Worm (Caenorhabditis elegans) whole organism, L4 larva: ENCODE measurements around the gene ugt-17.

ENCODE experiments used
- aly-2 ChIP-seq: sonication (generic microtip); optimal IDR thresholded peaks from 2 replicates; lab custom pipeline; 2018; ENCODE audit warnings: missing biosample characterization, missing genetic modification characterization
- egl-27 ChIP-seq: sonication (generic microtip); optimal IDR thresholded peaks from 3 replicates; lab custom pipeline; 2017; ENCODE audit warnings: missing biosample characterization, missing genetic modification reagents, missing genetic modification characterization
- egl-43 ChIP-seq: fragments of 200-800 bp; sonication (Bioruptor generic); IDR thresholded peaks from 2 replicates; pipeline ENCODE4 v1.3.6; 2022; ENCODE audit warnings: missing genetic modification reagents, missing genetic modification characterization, missing compliant biosample characterization
- fos-1 ChIP-seq: fragments of 150-350 bp; optimal IDR thresholded peaks from 2 replicates; lab custom pipeline; 2014; ENCODE audit warnings: missing biosample characterization, missing genetic modification characterization
- jun-1 ChIP-seq: fragments of 150-350 bp; optimal IDR thresholded peaks from 2 replicates; lab custom pipeline; 2014; ENCODE audit warnings: missing biosample characterization, missing genetic modification reagents, missing genetic modification characterization
- lin-15B ChIP-seq: fragments of 150-350 bp; sonication (generic microtip); optimal IDR thresholded peaks from 3 replicates; lab custom pipeline; 2014; ENCODE audit warnings: missing biosample characterization, missing genetic modification characterization
- mdl-1 ChIP-seq, 2 experiments: fragments of 150-350 bp in 1 of 2; sonication (generic microtip) in 1 of 2; optimal IDR thresholded peaks; 2 replicates each; lab custom pipeline; 2014 to 2017; ENCODE audit warnings: missing biosample characterization in 2 of 2, missing genetic modification characterization in 2 of 2
- nhr-10 ChIP-seq: fragments of 150-350 bp; optimal IDR thresholded peaks from 2 replicates; lab custom pipeline; 2014; ENCODE audit warnings: missing biosample characterization, missing genetic modification characterization
- nhr-11 ChIP-seq: fragments of 150-350 bp; optimal IDR thresholded peaks from 2 replicates; lab custom pipeline; 2014; ENCODE audit warnings: missing biosample characterization, missing genetic modification characterization
- nhr-77 ChIP-seq: fragments of 150-350 bp; optimal IDR thresholded peaks from 2 replicates; lab custom pipeline; 2014; ENCODE audit warnings: missing biosample characterization, missing genetic modification characterization
- pqm-1 ChIP-seq: sonication (generic microtip); optimal IDR thresholded peaks from 2 replicates; lab custom pipeline; 2017; ENCODE audit warnings: missing biosample characterization, missing genetic modification characterization
- snpc-4 ChIP-seq: fragments of 150-350 bp; optimal IDR thresholded peaks from 2 replicates; lab custom pipeline; 2014; ENCODE audit warnings: missing biosample characterization, missing genetic modification characterization

ce11 chrV:10105412-10105811, 648 bp upstream of the ugt-17 start, which contains the start of gene C08B6.2:
- no peak for TF ChIP-seq nhr-11
- no peak for TF ChIP-seq pqm-1
- no peak for TF ChIP-seq nhr-10 (tag; lab: Kevin White, UChicago)
- TF ChIP-seq lin-15B (tag; lab: Kevin White, UChicago) = no peak
- no peak for TF ChIP-seq jun-1 (tag; lab: Kevin White, UChicago)
- TF ChIP-seq snpc-4 = no peak
- TF ChIP-seq nhr-77 (tag; lab: Kevin White, UChicago) = no peak
- TF ChIP-seq mdl-1 (tag; optimal IDR thresholded peaks at IDR 0.05; lab: Kevin White, UChicago) = no peak
- no peak for TF ChIP-seq aly-2 (tag; lab: Kevin White, UChicago)
- no peak for TF ChIP-seq egl-27
- TF ChIP-seq egl-43 (GFP tag; lab: Robert Waterston, UW) = no peak
- no peak for TF ChIP-seq fos-1
